Worm (Caenorhabditis elegans) whole organism, late embryonic: ENCODE data around the gene jmjd-3.1.
A peak's percentile ranks its signal among the peaks of the same experiment; 100 is the strongest.

ENCODE experiments used
- C08G9.2 ChIP-seq: sonication (generic microtip); optimal IDR thresholded peaks from 2 replicates; lab custom pipeline; 2016; ENCODE audit warnings: mild to moderate bottlenecking, missing genetic modification characterization, moderate library complexity, missing compliant biosample characterization
- F13H6.1 ChIP-seq: sonication (generic microtip); optimal IDR thresholded peaks from 2 replicates; lab custom pipeline; 2016; ENCODE audit warnings: missing genetic modification characterization, missing compliant biosample characterization
- K09A11.1 ChIP-seq: sonication (generic microtip); optimal IDR thresholded peaks from 2 replicates; lab custom pipeline; 2017; ENCODE audit warnings: antibody characterized with exemption, mild to moderate bottlenecking, missing genetic modification characterization, missing compliant biosample characterization; ENCODE audit not compliant: insufficient read depth
- T23F11.4 ChIP-seq: fragments of 200-800 bp; sonication (Bioruptor generic); optimal IDR thresholded peaks from 2 replicates; lab custom pipeline; 2018; ENCODE audit warnings: mild to moderate bottlenecking, missing genetic modification characterization, missing compliant biosample characterization
- Y22D7AL.16 ChIP-seq: sonication (generic microtip); optimal IDR thresholded peaks from 2 replicates; lab custom pipeline; 2016; ENCODE audit warnings: missing genetic modification characterization, missing compliant biosample characterization
- ama-1 ChIP-seq: fragments of 150-350 bp; optimal IDR thresholded peaks from 2 replicates; lab custom pipeline; 2014
- ceh-14 ChIP-seq: sonication (generic microtip); optimal IDR thresholded peaks from 2 replicates; lab custom pipeline; 2016; ENCODE audit warnings: missing genotype, missing genetic modification characterization, missing compliant biosample characterization
- ceh-18 ChIP-seq: sonication (generic microtip); optimal IDR thresholded peaks from 2 replicates; lab custom pipeline; 2016; ENCODE audit warnings: missing genetic modification characterization, missing compliant biosample characterization
- ceh-19 ChIP-seq: fragments of 200-800 bp; sonication (Bioruptor generic); optimal IDR thresholded peaks from 2 replicates; lab custom pipeline; 2018; ENCODE audit warnings: mild to moderate bottlenecking, missing genetic modification characterization, missing compliant biosample characterization
- ceh-2 ChIP-seq: sonication (generic microtip); optimal IDR thresholded peaks from 2 replicates; lab custom pipeline; 2016; ENCODE audit warnings: missing genotype, missing genetic modification characterization, missing compliant biosample characterization
- ceh-24 ChIP-seq: sonication (generic microtip); optimal IDR thresholded peaks from 2 replicates; lab custom pipeline; 2016; ENCODE audit warnings: mild to moderate bottlenecking, missing genetic modification characterization, missing compliant biosample characterization
- ceh-30 ChIP-seq: fragments of 150-350 bp; optimal IDR thresholded peaks from 2 replicates; lab custom pipeline; 2014; ENCODE audit warnings: missing biosample characterization, missing genetic modification characterization
- ceh-31 ChIP-seq: sonication (generic microtip); optimal IDR thresholded peaks from 2 replicates; lab custom pipeline; 2016; ENCODE audit warnings: missing genetic modification characterization, missing compliant biosample characterization
- ceh-34 ChIP-seq: sonication (generic microtip); optimal IDR thresholded peaks from 2 replicates; lab custom pipeline; 2016; ENCODE audit warnings: mild to moderate bottlenecking, missing genetic modification characterization, missing compliant biosample characterization
- ceh-6 ChIP-seq: fragments of 200-800 bp; sonication (Bioruptor generic); optimal IDR thresholded peaks from 2 replicates; lab custom pipeline; 2018; ENCODE audit warnings: mild to moderate bottlenecking, missing genetic modification characterization, missing compliant biosample characterization
- che-1 ChIP-seq: sonication (generic microtip); optimal IDR thresholded peaks from 2 replicates; lab custom pipeline; 2016; ENCODE audit warnings: mild to moderate bottlenecking, missing genetic modification characterization, missing compliant biosample characterization
- dve-1 ChIP-seq: sonication (generic microtip); optimal IDR thresholded peaks from 2 replicates; lab custom pipeline; 2017; ENCODE audit warnings: antibody characterized with exemption, mild to moderate bottlenecking, missing genetic modification characterization, missing compliant biosample characterization
- elt-2 ChIP-seq: sonication (generic microtip); optimal IDR thresholded peaks from 2 replicates; lab custom pipeline; 2016; ENCODE audit warnings: missing genetic modification reagents, missing genetic modification characterization, missing compliant biosample characterization
- elt-4 ChIP-seq: sonication (generic microtip); optimal IDR thresholded peaks from 2 replicates; lab custom pipeline; 2016; ENCODE audit warnings: missing genetic modification characterization, missing compliant biosample characterization
- eyg-1 ChIP-seq: sonication (generic microtip); optimal IDR thresholded peaks from 2 replicates; lab custom pipeline; 2016; ENCODE audit warnings: missing genotype, missing genetic modification characterization, missing compliant biosample characterization
- fkh-10 ChIP-seq: fragments of 150-350 bp; optimal IDR thresholded peaks from 2 replicates; lab custom pipeline; 2014; ENCODE audit warnings: missing biosample characterization, missing genetic modification reagents, missing genetic modification characterization
- fkh-6 ChIP-seq: sonication (generic microtip); optimal IDR thresholded peaks from 2 replicates; lab custom pipeline; 2016; ENCODE audit warnings: missing genetic modification characterization, missing compliant biosample characterization
- gmeb-2 ChIP-seq: sonication (generic microtip); optimal IDR thresholded peaks from 2 replicates; lab custom pipeline; 2016; ENCODE audit warnings: missing genetic modification characterization, inconsistent platforms, missing compliant biosample characterization
- hlh-13 ChIP-seq: fragments of 200-800 bp; sonication (Bioruptor generic); optimal IDR thresholded peaks from 2 replicates; lab custom pipeline; 2018; ENCODE audit warnings: mild to moderate bottlenecking, missing genetic modification characterization, missing compliant biosample characterization
- hlh-6 ChIP-seq: sonication (generic microtip); optimal IDR thresholded peaks from 2 replicates; lab custom pipeline; 2016; ENCODE audit warnings: missing genotype, missing genetic modification characterization, missing compliant biosample characterization
- hlh-8 ChIP-seq: sonication (generic microtip); optimal IDR thresholded peaks from 2 replicates; lab custom pipeline; 2016; ENCODE audit warnings: missing genotype, missing genetic modification characterization, missing compliant biosample characterization
- lin-11 ChIP-seq: fragments of 200-800 bp; sonication (Bioruptor generic); optimal IDR thresholded peaks from 2 replicates; lab custom pipeline; 2018; ENCODE audit warnings: mild to moderate bottlenecking, missing genetic modification characterization, missing compliant biosample characterization
- madf-2 ChIP-seq: sonication (generic microtip); optimal IDR thresholded peaks from 2 replicates; lab custom pipeline; 2017; ENCODE audit warnings: missing genetic modification characterization, missing compliant biosample characterization
- nfya-1 ChIP-seq: sonication (generic microtip); optimal IDR thresholded peaks from 2 replicates; lab custom pipeline; 2017; ENCODE audit warnings: missing genetic modification characterization, mild to moderate bottlenecking, missing compliant biosample characterization, antibody characterized with exemption, moderate library complexity
- nhr-11 ChIP-seq: fragments of 150-350 bp; optimal IDR thresholded peaks from 2 replicates; lab custom pipeline; 2014; ENCODE audit warnings: missing biosample characterization, missing genetic modification characterization
- nhr-232 ChIP-seq: sonication (generic microtip); optimal IDR thresholded peaks from 2 replicates; lab custom pipeline; 2016; ENCODE audit warnings: missing genetic modification characterization, missing compliant biosample characterization
- odd-2 ChIP-seq: sonication (generic microtip); optimal IDR thresholded peaks from 2 replicates; lab custom pipeline; 2017; ENCODE audit warnings: antibody characterized with exemption, mild to moderate bottlenecking, missing genetic modification characterization, missing compliant biosample characterization
- pag-3 ChIP-seq: sonication (generic microtip); optimal IDR thresholded peaks from 2 replicates; lab custom pipeline; 2016; ENCODE audit warnings: missing compliant biosample characterization, missing genetic modification characterization, borderline replicate concordance
- pat-9 ChIP-seq: fragments of 200-800 bp; sonication (Bioruptor generic); optimal IDR thresholded peaks from 2 replicates; lab custom pipeline; 2018; ENCODE audit warnings: mild to moderate bottlenecking, missing genetic modification characterization, moderate library complexity, missing compliant biosample characterization
- pax-1 ChIP-seq: fragments of 150-350 bp; optimal IDR thresholded peaks from 2 replicates; lab custom pipeline; 2014; ENCODE audit warnings: missing biosample characterization, missing genetic modification characterization
- pha-2 ChIP-seq: sonication (generic microtip); optimal IDR thresholded peaks from 2 replicates; lab custom pipeline; 2017; ENCODE audit warnings: mild to moderate bottlenecking, missing genetic modification characterization, missing compliant biosample characterization
- pros-1 ChIP-seq: fragments of 150-350 bp; optimal IDR thresholded peaks from 2 replicates; lab custom pipeline; 2014; ENCODE audit warnings: missing biosample characterization, missing genetic modification reagents, missing genetic modification characterization
- rnt-1 ChIP-seq: sonication (generic microtip); optimal IDR thresholded peaks from 2 replicates; lab custom pipeline; 2016; ENCODE audit warnings: missing genetic modification characterization, missing compliant biosample characterization
- sdc-2 ChIP-seq: sonication (generic microtip); optimal IDR thresholded peaks from 2 replicates; lab custom pipeline; 2016; ENCODE audit warnings: missing genotype, missing genetic modification characterization, missing compliant biosample characterization
- sox-2 ChIP-seq: fragments of 200-800 bp; sonication (Bioruptor generic); IDR thresholded peaks from 2 replicates; pipeline ENCODE4 v1.3.6; 2022; ENCODE audit warnings: missing genetic modification reagents, missing genetic modification characterization, missing compliant biosample characterization
- sox-4 ChIP-seq: sonication (generic microtip); optimal IDR thresholded peaks from 2 replicates; lab custom pipeline; 2017; ENCODE audit warnings: mild to moderate bottlenecking, missing genetic modification characterization, inconsistent platforms, missing compliant biosample characterization
- tbx-2 ChIP-seq: sonication (generic microtip); optimal IDR thresholded peaks from 2 replicates; lab custom pipeline; 2016; ENCODE audit warnings: missing genetic modification characterization, missing compliant biosample characterization
- ttx-3 ChIP-seq: sonication (generic microtip); optimal IDR thresholded peaks from 2 replicates; lab custom pipeline; 2016; ENCODE audit warnings: missing genetic modification reagents, missing genetic modification characterization, missing compliant biosample characterization
- unc-42 ChIP-seq: sonication (generic microtip); optimal IDR thresholded peaks from 2 replicates; lab custom pipeline; 2016; ENCODE audit warnings: missing genotype, missing genetic modification characterization, missing compliant biosample characterization
- unc-55 ChIP-seq: sonication (generic microtip); optimal IDR thresholded peaks from 2 replicates; lab custom pipeline; 2017; ENCODE audit warnings: missing biosample characterization, missing genetic modification reagents, missing genetic modification characterization
- unc-86 ChIP-seq: sonication (generic microtip); optimal IDR thresholded peaks from 2 replicates; lab custom pipeline; 2016; ENCODE audit warnings: missing genetic modification characterization, missing compliant biosample characterization
- zip-5 ChIP-seq: sonication (generic microtip); optimal IDR thresholded peaks from 2 replicates; lab custom pipeline; 2016; ENCODE audit warnings: missing genetic modification characterization, missing compliant biosample characterization
- ztf-16 ChIP-seq: sonication (generic microtip); optimal IDR thresholded peaks from 2 replicates; lab custom pipeline; 2017; ENCODE audit warnings: missing genetic modification characterization, missing compliant biosample characterization

Gene jmjd-3.1

ce11 chrX:8549026-8549425 is 21.8 kb upstream of the jmjd-3.1 start, which contains the start of gene D2021.4:
Gene D2021.4 (minus strand): TSS chrX:8549073.
- TF ChIP-seq Y22D7AL.16 (tag; lab: Kevin White, UChicago) (no peak), elt-2 (tag; lab: Kevin White, UChicago) (peak; percentile 31)

ce11 chrX:8550099-8550498 is 20.7 kb upstream of the jmjd-3.1 start:
- TF ChIP-seq K09A11.1 (tag; lab: Kevin White, UChicago) (no peak), rnt-1 (no peak), ceh-14 (no peak), zip-5 (tag; lab: Kevin White, UChicago) (no peak), ceh-18 (tag; lab: Kevin White, UChicago) (peak; percentile 43), ceh-2 (tag; lab: Kevin White, UChicago) (no peak), T23F11.4 (no peak), ceh-6 (GFP tag; lab: Kevin White, UChicago) (no peak), F13H6.1 (no peak), ceh-24 (tag; lab: Kevin White, UChicago) (no peak), ama-1 (lab: Kevin White, UChicago) (no peak), fkh-6 (no peak), ceh-19 (no peak), ceh-31 (tag; lab: Kevin White, UChicago) (peak; percentile 14), pha-2 (tag; lab: Kevin White, UChicago) (no peak)

- TF ChIP-seq elt-4 (tag; lab: Kevin White, UChicago) (no peak), ceh-34 (tag; lab: Kevin White, UChicago) (peak; percentile 41), ceh-19 (no peak), pag-3 (tag; lab: Kevin White, UChicago) (no peak), dve-1 (tag; lab: Kevin White, UChicago) (no peak), ztf-16 (no peak), lin-11 (tag; lab: Kevin White, UChicago) (no peak), nhr-11 (tag; lab: Kevin White, UChicago) (no peak), unc-55 (GFP tag; lab: Kevin White, UChicago) (peak; percentile 31), pax-1 (peak; percentile 28), zip-5 (tag; lab: Kevin White, UChicago) (no peak), ama-1 (lab: Kevin White, UChicago) (no peak), odd-2 (tag; lab: Kevin White, UChicago) (no peak), hlh-13 (GFP tag; lab: Kevin White, UChicago) (no peak), sox-2 (GFP tag; lab: Robert Waterston, UW) (no peak), nfya-1 (tag; lab: Kevin White, UChicago) (peak; percentile 70), ttx-3 (tag; lab: Kevin White, UChicago) (no peak), unc-86 (tag; lab: Kevin White, UChicago) (no peak), unc-42 (tag; lab: Kevin White, UChicago) (peak; percentile 74), sdc-2 (peak; percentile 63), ceh-31 (tag; lab: Kevin White, UChicago) (peak; percentile 77), nhr-232 (tag; lab: Kevin White, UChicago) (no peak), ceh-18 (tag; lab: Kevin White, UChicago) (peak; percentile 74), ceh-30 (tag; lab: Kevin White, UChicago) (no peak), madf-2 (tag; lab: Kevin White, UChicago) (peak; percentile 16), C08G9.2 (peak; percentile 1), tbx-2 (tag; lab: Kevin White, UChicago) (peak; percentile 79), eyg-1 (tag; lab: Kevin White, UChicago) (no peak), Y22D7AL.16 (tag; lab: Kevin White, UChicago) (no peak), che-1 (tag; lab: Kevin White, UChicago) (no peak), hlh-8 (tag; lab: Kevin White, UChicago) (no peak), ceh-6 (GFP tag; lab: Kevin White, UChicago) (no peak), fkh-6 (no peak), pat-9 (no peak), hlh-6 (tag; lab: Kevin White, UChicago) (no peak), gmeb-2 (tag; lab: Kevin White, UChicago) (no peak), fkh-10 (no peak), sox-4 (tag; lab: Kevin White, UChicago) (no peak), K09A11.1 (tag; lab: Kevin White, UChicago) (no peak), pros-1 (tag; lab: Kevin White, UChicago) (no peak), elt-2 (tag; lab: Kevin White, UChicago) (peak; percentile 47)
These were observed 19.0 kb upstream of the jmjd-3.1 start, which contains the start of gene dhhc-14 for ce11 chrX:8551687-8552327. Gene dhhc-14 (plus strand): TSS chrX:8552277.
